Worm (Caenorhabditis elegans) whole organism, L2 larva: ENCODE data around the gene F43C11.12.
A peak's percentile ranks its signal among the peaks of the same experiment; 100 is the strongest.

ENCODE experiments used
- C34F6.9 ChIP-seq: fragments of 150-350 bp; optimal IDR thresholded peaks from 2 replicates; lab custom pipeline; 2014; ENCODE audit warnings: missing biosample characterization, missing genetic modification characterization
- F13H6.1 ChIP-seq: sonication (generic microtip); optimal IDR thresholded peaks from 2 replicates; lab custom pipeline; 2016; ENCODE audit warnings: missing genetic modification characterization, missing compliant biosample characterization
- Y55F3AM.14 ChIP-seq: fragments of 200-800 bp; sonication (Bioruptor generic); optimal IDR thresholded peaks from 2 replicates; lab custom pipeline; 2018; ENCODE audit warnings: mild to moderate bottlenecking, missing genetic modification characterization, missing compliant biosample characterization
- alr-1 ChIP-seq: fragments of 150-350 bp; optimal IDR thresholded peaks from 2 replicates; lab custom pipeline; 2014; ENCODE audit warnings: missing biosample characterization, missing genetic modification characterization
- aly-2 ChIP-seq: fragments of 150-350 bp; optimal IDR thresholded peaks from 2 replicates; lab custom pipeline; 2014; ENCODE audit warnings: missing biosample characterization, missing genetic modification characterization
- ama-1 ChIP-seq: fragments of 150-350 bp; optimal IDR thresholded peaks from 2 replicates; lab custom pipeline; 2018; ENCODE audit warnings: inconsistent platforms
- blmp-1 ChIP-seq: sonication (generic microtip); optimal IDR thresholded peaks from 2 replicates; lab custom pipeline; 2017; ENCODE audit warnings: missing genetic modification characterization, mild to moderate bottlenecking, missing compliant biosample characterization, antibody characterized with exemption, moderate library complexity; ENCODE audit not compliant: insufficient read depth
- ceh-16 ChIP-seq: fragments of 150-350 bp; optimal IDR thresholded peaks from 2 replicates; lab custom pipeline; 2014; ENCODE audit warnings: missing biosample characterization, missing genetic modification characterization
- crh-2 ChIP-seq: sonication (generic microtip); optimal IDR thresholded peaks from 2 replicates; lab custom pipeline; 2017; ENCODE audit warnings: missing biosample characterization, missing genetic modification characterization
- dmd-4 ChIP-seq: sonication (generic microtip); optimal IDR thresholded peaks from 2 replicates; lab custom pipeline; 2017; ENCODE audit warnings: missing biosample characterization, missing genetic modification characterization
- egl-27 ChIP-seq: sonication (generic microtip); optimal IDR thresholded peaks from 3 replicates; lab custom pipeline; 2017; ENCODE audit warnings: missing biosample characterization, missing genetic modification reagents, missing genetic modification characterization
- elt-1 ChIP-seq: fragments of 150-350 bp; optimal IDR thresholded peaks from 2 replicates; lab custom pipeline; 2014; ENCODE audit warnings: missing biosample characterization, missing genetic modification characterization
- elt-3 ChIP-seq: sonication (generic microtip); optimal IDR thresholded peaks from 2 replicates; lab custom pipeline; 2017; ENCODE audit warnings: missing biosample characterization, missing genetic modification characterization
- fos-1 ChIP-seq: fragments of 150-350 bp; optimal IDR thresholded peaks from 2 replicates; lab custom pipeline; 2014; ENCODE audit warnings: missing biosample characterization, missing genetic modification characterization
- lin-13 ChIP-seq: fragments of 150-350 bp; optimal IDR thresholded peaks from 2 replicates; lab custom pipeline; 2014; ENCODE audit warnings: missing biosample characterization, missing genetic modification reagents, missing genetic modification characterization
- lin-39 ChIP-seq: fragments of 150-350 bp; optimal IDR thresholded peaks from 2 replicates; lab custom pipeline; 2014; ENCODE audit warnings: missing biosample characterization, missing genetic modification reagents, missing genetic modification characterization
- lsy-2 ChIP-seq, 2 experiments: fragments of 150-350 bp in 1 of 2; sonication (generic microtip) in 1 of 2; optimal IDR thresholded peaks; 2 replicates each; lab custom pipeline; 2014 to 2017; ENCODE audit warnings: missing biosample characterization in 2 of 2, missing genetic modification characterization in 2 of 2
- mbf-1 ChIP-seq: sonication (generic microtip); optimal IDR thresholded peaks from 2 replicates; lab custom pipeline; 2017; ENCODE audit warnings: missing biosample characterization, missing genetic modification characterization
- nhr-10 ChIP-seq: sonication (generic microtip); optimal IDR thresholded peaks from 2 replicates; lab custom pipeline; 2017; ENCODE audit warnings: missing biosample characterization, missing genetic modification characterization
- nhr-11 ChIP-seq: fragments of 150-350 bp; optimal IDR thresholded peaks from 2 replicates; lab custom pipeline; 2014; ENCODE audit warnings: missing biosample characterization, missing genetic modification characterization
- nhr-237 ChIP-seq: fragments of 150-350 bp; optimal IDR thresholded peaks from 2 replicates; lab custom pipeline; 2014; ENCODE audit warnings: missing biosample characterization, missing genetic modification characterization
- nhr-25 ChIP-seq: fragments of 150-350 bp; sonication (generic microtip); optimal IDR thresholded peaks from 3 replicates; lab custom pipeline; 2014; ENCODE audit warnings: missing biosample characterization, missing genetic modification characterization
- nhr-77 ChIP-seq: fragments of 150-350 bp; optimal IDR thresholded peaks from 2 replicates; lab custom pipeline; 2014; ENCODE audit warnings: missing biosample characterization, missing genetic modification characterization
- peb-1 ChIP-seq: fragments of 150-350 bp; optimal IDR thresholded peaks from 2 replicates; lab custom pipeline; 2014; ENCODE audit warnings: missing biosample characterization, missing genetic modification characterization
- sem-4 ChIP-seq: fragments of 150-350 bp; optimal IDR thresholded peaks from 2 replicates; lab custom pipeline; 2014; ENCODE audit warnings: missing biosample characterization, missing genetic modification reagents, missing genetic modification characterization
- skn-1 ChIP-seq: sonication (generic microtip); optimal IDR thresholded peaks from 2 replicates; lab custom pipeline; 2017; ENCODE audit warnings: missing biosample characterization, missing genetic modification characterization
- sma-3 ChIP-seq: sonication (generic microtip); optimal IDR thresholded peaks from 2 replicates; lab custom pipeline; 2016; ENCODE audit warnings: missing genetic modification reagents, missing genetic modification characterization, missing compliant biosample characterization
- sma-9 ChIP-seq, 2 experiments: fragments of 150-350 bp in 1 of 2; sonication (generic microtip) in 1 of 2; optimal IDR thresholded peaks; 2 replicates each; lab custom pipeline; 2014 to 2016; ENCODE audit warnings: missing genetic modification characterization in 2 of 2, mild to moderate bottlenecking in 1 of 2, missing biosample characterization in 1 of 2, missing compliant biosample characterization in 1 of 2, missing genetic modification reagents in 1 of 2, moderate library complexity in 1 of 2
- snpc-4 ChIP-seq: fragments of 150-350 bp; optimal IDR thresholded peaks from 2 replicates; lab custom pipeline; 2014; ENCODE audit warnings: missing biosample characterization, missing genetic modification characterization
- unc-39 ChIP-seq: fragments of 150-350 bp; optimal IDR thresholded peaks from 2 replicates; lab custom pipeline; 2014; ENCODE audit warnings: missing biosample characterization, missing genetic modification characterization
- unc-55 ChIP-seq: fragments of 150-350 bp; sonication (generic microtip); optimal IDR thresholded peaks from 3 replicates; lab custom pipeline; 2014; ENCODE audit warnings: missing biosample characterization, missing genetic modification reagents, missing genetic modification characterization
- unc-62 ChIP-seq: fragments of 150-350 bp; optimal IDR thresholded peaks from 2 replicates; lab custom pipeline; 2014; ENCODE audit warnings: missing biosample characterization, missing genetic modification reagents, missing genetic modification characterization
- zag-1 ChIP-seq: fragments of 150-350 bp; optimal IDR thresholded peaks from 2 replicates; lab custom pipeline; 2014; ENCODE audit warnings: missing biosample characterization, missing genetic modification characterization
- ztf-1 ChIP-seq: fragments of 200-800 bp; sonication (Bioruptor generic); conservative IDR thresholded peaks from 2 replicates; pipeline ENCODE4 v1.3.6; 2022; ENCODE audit warnings: missing genetic modification characterization, missing compliant biosample characterization
- ztf-11 ChIP-seq: sonication (generic microtip); optimal IDR thresholded peaks from 2 replicates; lab custom pipeline; 2017; ENCODE audit warnings: missing biosample characterization, missing genetic modification characterization
- ztf-4 ChIP-seq: fragments of 150-350 bp; optimal IDR thresholded peaks from 2 replicates; lab custom pipeline; 2014; ENCODE audit warnings: missing biosample characterization, missing genetic modification characterization

The F43C11.12 gene

DNA sequence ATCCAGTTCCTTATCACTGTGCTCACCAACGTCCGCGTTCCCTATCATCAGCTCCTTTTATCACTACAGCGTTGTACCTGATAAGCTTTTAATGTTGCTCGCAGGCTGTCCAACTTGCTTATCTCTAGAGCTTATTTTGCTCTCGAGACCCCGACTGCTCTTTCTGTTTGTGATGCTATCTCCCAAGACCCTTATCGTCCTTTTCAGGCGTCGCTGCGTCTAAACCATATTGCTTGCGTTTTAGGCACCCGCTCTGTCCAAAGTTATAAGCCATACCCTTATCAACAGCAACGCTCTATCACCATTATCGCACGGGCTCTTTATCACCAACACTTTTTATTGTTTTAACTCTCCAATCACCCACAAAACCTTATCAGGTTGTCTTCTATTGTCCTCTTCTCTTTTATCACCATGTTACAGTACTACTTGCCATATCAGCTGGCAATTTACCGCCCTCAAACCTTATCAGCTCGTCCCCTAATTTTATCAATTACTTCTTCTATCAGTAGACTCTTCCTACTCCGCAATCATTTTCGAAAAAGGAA lies 12.0 kb upstream of the F43C11.12 start (continued):
- TF ChIP-seq unc-62 (GFP tag; lab: Kevin White, UChicago) (no peak), mbf-1 (tag; lab: Kevin White, UChicago) (no peak), nhr-10 (no peak), nhr-77 (tag; lab: Kevin White, UChicago) (no peak), ztf-4 (tag; lab: Kevin White, UChicago) (no peak), egl-27 (peak; percentile 97), fos-1 (tag; lab: Kevin White, UChicago) (peak; percentile 94), crh-2 (tag; lab: Kevin White, UChicago) (peak; percentile 88), ztf-1 (GFP tag; lab: Robert Waterston, UW) (no peak), lin-39 (tag; lab: Kevin White, UChicago) (no peak)

DNA sequence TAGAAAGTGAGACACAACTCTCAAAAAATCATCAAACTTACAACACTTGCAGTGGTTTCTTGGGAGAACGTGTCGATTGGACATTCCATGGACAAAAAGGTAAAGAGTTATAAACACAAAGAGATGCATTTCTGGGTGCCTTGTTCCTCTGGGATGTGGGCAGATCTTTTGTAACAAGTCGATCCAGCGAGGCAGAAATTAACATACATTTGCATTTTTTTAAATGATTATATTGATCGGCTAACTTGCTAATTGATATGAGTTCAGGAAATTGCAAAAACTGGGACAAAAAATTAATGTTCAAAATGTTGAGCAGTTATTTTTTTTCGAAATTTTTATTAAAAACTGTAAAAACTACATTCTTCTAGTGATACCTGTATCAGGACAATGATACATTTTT lies 11.2 kb upstream of the F43C11.12 start, which contains the start of gene F16G10.6:
Gene F16G10.6 (minus strand): TSS at position 101 of the 400 bp plus-strand sequence.
- no peak for TF ChIP-seq nhr-11
- no peak for TF ChIP-seq dmd-4 (tag; lab: Kevin White, UChicago)
- TF ChIP-seq elt-1 (tag; lab: Kevin White, UChicago), result no peak
- TF ChIP-seq lsy-2 (tag; optimal IDR thresholded peaks at IDR 0.05; lab: Kevin White, UChicago), result no peak
- TF ChIP-seq fos-1 (tag; lab: Kevin White, UChicago), result no peak
- no peak for TF ChIP-seq aly-2 (tag; lab: Kevin White, UChicago)
- TF ChIP-seq F13H6.1 (tag; lab: Kevin White, UChicago), result no peak
- TF ChIP-seq sma-3 (GFP tag; lab: Kevin White, UChicago), result no peak
- TF ChIP-seq unc-39 (tag; lab: Kevin White, UChicago), result no peak
- no peak for TF ChIP-seq blmp-1 (tag; lab: Kevin White, UChicago)
- no peak for TF ChIP-seq sem-4 (tag; lab: Kevin White, UChicago)
- no peak for TF ChIP-seq ceh-16 (tag; lab: Kevin White, UChicago)
- TF ChIP-seq crh-2 (tag; lab: Kevin White, UChicago), result no peak
- no peak for TF ChIP-seq unc-55
- no peak for TF ChIP-seq peb-1 (tag; lab: Kevin White, UChicago)
- TF ChIP-seq lin-13 (GFP tag; lab: Kevin White, UChicago), result no peak
- no peak for TF ChIP-seq sma-9 (GFP tag; optimal IDR thresholded peaks at IDR 0.05; lab: Kevin White, UChicago)
- TF ChIP-seq sma-9 (tag; optimal IDR thresholded peaks at IDR 0.05; lab: Kevin White, UChicago), result no peak
- TF ChIP-seq lin-39 (tag; lab: Kevin White, UChicago), result no peak
- no peak for TF ChIP-seq snpc-4 (tag; lab: Kevin White, UChicago)
- no peak for TF ChIP-seq zag-1 (tag; lab: Kevin White, UChicago)

DNA sequence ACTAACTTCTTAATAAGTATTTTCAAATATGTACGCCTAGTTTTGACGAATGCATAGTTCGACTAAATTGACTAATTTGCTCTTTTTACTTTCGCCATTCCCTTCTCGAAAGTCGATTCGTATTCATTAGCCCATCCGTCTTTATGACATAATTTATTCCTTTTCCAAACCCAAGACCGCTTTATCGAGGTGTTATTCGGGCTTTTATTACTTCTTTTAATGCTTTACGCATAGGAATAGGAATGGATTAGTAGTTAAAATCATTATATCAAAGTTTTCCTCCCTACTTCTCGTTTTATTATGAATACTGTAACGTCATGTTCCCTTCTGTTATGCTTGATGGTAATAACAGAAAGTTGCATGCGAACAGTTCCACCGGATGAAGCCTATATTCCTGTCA lies 8.4 kb upstream of the F43C11.12 start, which contains the start of gene F16G10.2:
Gene F16G10.2 (plus strand): TSS at position 301 of the 400 bp plus-strand sequence.
- TF ChIP-seq zag-1 (tag; lab: Kevin White, UChicago), result no peak

DNA sequence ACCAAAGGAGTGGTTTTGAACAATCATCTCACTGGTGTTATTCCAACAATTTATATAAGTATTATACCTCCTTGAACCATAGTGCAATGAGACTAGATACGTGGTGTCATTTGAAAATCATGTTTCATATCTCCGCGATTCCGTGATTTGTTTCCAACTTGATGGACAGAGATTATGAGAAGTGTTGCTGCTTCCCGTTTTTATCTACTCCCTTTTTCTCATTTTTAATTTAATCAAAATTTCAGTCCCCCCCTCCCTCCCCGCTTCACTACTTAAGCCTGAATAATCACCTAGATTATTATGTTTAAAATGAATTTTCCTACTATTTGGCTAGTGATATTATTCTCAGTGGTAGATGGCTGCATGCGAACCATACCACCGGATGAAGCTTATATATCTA lies 5.6 kb upstream of the F43C11.12 start, which contains the start of gene F16G10.3:
Gene F16G10.3 (plus strand): TSS at position 301 of the 400 bp plus-strand sequence.
- TF ChIP-seq egl-27 (no peak), zag-1 (tag; lab: Kevin White, UChicago) (no peak), alr-1 (tag; lab: Kevin White, UChicago) (no peak)

DNA sequence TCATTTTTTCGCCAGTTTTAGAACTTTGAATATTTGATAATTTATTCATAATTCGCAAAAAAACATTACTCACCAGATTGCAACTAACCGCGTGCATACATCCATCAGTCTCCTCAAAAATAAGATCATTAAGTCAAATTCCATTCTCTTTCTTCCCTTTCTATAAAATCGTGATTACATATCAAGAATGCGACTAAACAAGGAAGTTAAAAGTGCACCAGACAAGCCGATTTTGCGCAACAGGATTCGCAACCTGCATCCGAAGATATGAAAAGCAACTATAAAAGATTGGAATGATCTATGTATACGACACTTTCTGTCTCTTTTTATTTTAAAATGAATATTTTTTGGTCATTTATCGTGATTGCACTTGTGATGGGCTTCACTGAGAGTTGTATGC lies 2.4 kb upstream of the F43C11.12 start, which contains the start of gene hpo-25:
Gene hpo-25 (plus strand): TSS at position 301 of the 400 bp plus-strand sequence.
- no peak for TF ChIP-seq nhr-11
- TF ChIP-seq Y55F3AM.14, result no peak
- TF ChIP-seq ztf-1 (GFP tag; lab: Robert Waterston, UW), result no peak
- TF ChIP-seq C34F6.9 (tag; lab: Kevin White, UChicago), result no peak
- TF ChIP-seq fos-1 (tag; lab: Kevin White, UChicago), result no peak
- TF ChIP-seq ceh-16 (tag; lab: Kevin White, UChicago), result no peak
- no peak for TF ChIP-seq lin-13 (GFP tag; lab: Kevin White, UChicago)
- TF ChIP-seq unc-62 (GFP tag; lab: Kevin White, UChicago), result no peak
- no peak for TF ChIP-seq ztf-11
- TF ChIP-seq mbf-1 (tag; lab: Kevin White, UChicago), result no peak
- no peak for TF ChIP-seq nhr-25 (tag; lab: Kevin White, UChicago)
- TF ChIP-seq F13H6.1 (tag; lab: Kevin White, UChicago), result no peak
- TF ChIP-seq ama-1, result no peak
- no peak for TF ChIP-seq elt-3 (tag; lab: Kevin White, UChicago)
- TF ChIP-seq skn-1 (tag; lab: Kevin White, UChicago), result no peak
- no peak for TF ChIP-seq peb-1 (tag; lab: Kevin White, UChicago)
- no peak for TF ChIP-seq sem-4 (tag; lab: Kevin White, UChicago)
- no peak for TF ChIP-seq nhr-237 (tag; lab: Kevin White, UChicago)
